Worm (Caenorhabditis elegans): ENCODE data around the gene gln-3.

DNA sequence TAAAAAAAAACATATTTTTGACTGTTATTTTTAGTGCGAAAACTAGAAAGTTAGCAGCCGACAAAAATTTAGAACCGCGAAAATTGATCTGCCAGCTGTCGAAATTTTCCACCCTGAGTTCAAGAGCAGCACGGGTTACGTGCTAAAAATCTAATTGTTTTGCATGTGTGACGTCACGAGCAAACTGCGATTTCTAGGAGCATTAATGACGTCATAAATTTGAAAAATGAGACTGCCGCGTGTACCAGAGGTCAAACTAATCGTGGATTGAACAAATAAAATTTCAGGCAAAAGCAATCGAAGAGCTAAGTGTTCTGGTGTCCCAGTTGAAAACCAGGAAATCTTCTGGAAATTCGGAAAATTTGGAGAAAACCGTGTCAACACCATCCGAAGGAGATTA is 36.7 kb downstream of the gln-3 start:
- TF ChIP-seq skn-1 (tag; optimal IDR thresholded peaks at IDR 0.05) (no peak), lir-3 (tag; optimal IDR thresholded peaks at IDR 0.05; ENCODE audit: poor library complexity) (no peak), mdl-1 (tag; optimal IDR thresholded peaks at IDR 0.05) (no peak), aha-1 (tag; optimal IDR thresholded peaks at IDR 0.05) (no peak), tbx-2 (tag; optimal IDR thresholded peaks at IDR 0.05) (no peak), ztf-11 (tag; optimal IDR thresholded peaks at IDR 0.05) (no peak), nhr-11 (tag; optimal IDR thresholded peaks at IDR 0.05) (no peak), ama-1 (optimal IDR thresholded peaks at IDR 0.05) (no peak), lin-15B (tag; optimal IDR thresholded peaks at IDR 0.05) (no peak), lin-39 (tag; optimal IDR thresholded peaks at IDR 0.05) (no peak), zag-1 (tag; optimal IDR thresholded peaks at IDR 0.05) (no peak), ztf-4 (tag; optimal IDR thresholded peaks at IDR 0.05) (no peak)
